Fruit fly (Drosophila melanogaster) whole organism, wandering third instar larva: ENCODE data around the gene HDAC6.

ENCODE experiments used
- CG9705 ChIP-seq: fragments of 200-800 bp; sonication (Bioruptor generic); optimal IDR thresholded peaks from 2 replicates; lab custom pipeline; 2018; ENCODE audit warnings: missing biosample characterization, mild to moderate bottlenecking, missing genetic modification characterization
- CrebA ChIP-seq: fragments of 200-800 bp; sonication (Bioruptor generic); optimal IDR thresholded peaks from 2 replicates; lab custom pipeline; 2016; ENCODE audit warnings: missing biosample characterization, mild to moderate bottlenecking, missing genetic modification characterization, borderline replicate concordance
- Jra ChIP-seq: sonication (Bioruptor generic); optimal IDR thresholded peaks from 2 replicates; lab custom pipeline; 2016; ENCODE audit warnings: missing biosample characterization, missing genetic modification characterization
- Rel ChIP-seq, 2 experiments: fragments of 200-800 bp; sonication (Bioruptor generic) in 1 of 2; optimal IDR thresholded peaks; 2 replicates in 1 of 2; 3 replicates in 1 of 2; lab custom pipeline; 2016 to 2019; ENCODE audit warnings: mild to moderate bottlenecking in 2 of 2, missing biosample characterization in 2 of 2, missing genetic modification characterization in 2 of 2, moderate library complexity in 1 of 2
- br ChIP-seq: fragments of 200-800 bp; sonication (Bioruptor generic); optimal IDR thresholded peaks from 2 replicates; lab custom pipeline; 2016; ENCODE audit warnings: missing biosample characterization, missing genetic modification characterization
- dmrt93B ChIP-seq: fragments of 200-800 bp; sonication (Bioruptor generic); optimal IDR thresholded peaks from 2 replicates; lab custom pipeline; 2018; ENCODE audit warnings: missing biosample characterization, mild to moderate bottlenecking, missing genetic modification characterization
- jim ChIP-seq: fragments of 175-275, 200-325 bp; sonication (Bioruptor generic); optimal IDR thresholded peaks from 2 replicates; lab custom pipeline; 2016; ENCODE audit warnings: missing biosample characterization, mild to moderate bottlenecking, missing genetic modification characterization
- pan ChIP-seq: fragments of >200 bp; optimal IDR thresholded peaks from 2 replicates; lab custom pipeline; 2017
- psq ChIP-seq: fragments of 200-800 bp; sonication (Bioruptor generic); optimal IDR thresholded peaks from 3 replicates; lab custom pipeline; 2017; ENCODE audit warnings: missing biosample characterization, mild to moderate bottlenecking, missing genetic modification characterization, moderate library complexity
- rgr ChIP-seq: fragments of 200-800 bp; sonication (Bioruptor generic); optimal IDR thresholded peaks from 3 replicates; lab custom pipeline; 2016; ENCODE audit warnings: missing biosample characterization, mild to moderate bottlenecking, missing genetic modification characterization
- sv ChIP-seq: fragments of 200-800 bp; sonication (Bioruptor generic); optimal IDR thresholded peaks from 3 replicates; lab custom pipeline; 2016; ENCODE audit warnings: missing biosample characterization, missing genetic modification characterization
- tai ChIP-seq: sonication (Bioruptor generic); optimal IDR thresholded peaks from 2 replicates; lab custom pipeline; 2016; ENCODE audit warnings: missing biosample characterization, missing genetic modification characterization
- usp ChIP-seq: fragments of >200 bp; optimal IDR thresholded peaks from 2 replicates; lab custom pipeline; 2017; ENCODE audit warnings: missing biosample characterization, missing genetic modification characterization

DNA sequence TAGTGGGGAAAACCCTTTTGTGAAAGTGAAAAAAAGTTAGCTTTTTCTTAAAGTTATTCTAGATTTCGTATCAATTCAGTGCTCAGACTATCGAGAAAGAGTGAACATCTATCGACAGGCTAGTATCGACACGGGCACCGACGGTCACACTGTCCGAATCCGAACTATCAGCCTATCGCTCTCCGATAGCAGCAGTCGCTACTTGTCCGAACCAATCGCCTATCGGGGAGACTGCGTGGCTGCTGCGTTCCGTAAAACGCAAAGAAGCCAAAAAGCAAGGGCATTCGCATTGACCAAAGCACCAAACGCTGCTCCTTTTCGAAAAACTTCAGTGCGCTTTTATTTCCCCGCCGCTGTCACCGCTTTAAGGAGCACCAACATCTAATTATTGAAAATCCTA lies 13.8 kb upstream of the HDAC6 start, which contains the start of gene Top1:
- TF ChIP-seq Rel (GFP tag; optimal IDR thresholded peaks at IDR 0.05; lab: Kevin White, UChicago), result no peak
- peak; percentile 34 for TF ChIP-seq Rel (tag; optimal IDR thresholded peaks at IDR 0.05; lab: Kevin White, UChicago)
- TF ChIP-seq tai (GFP tag; lab: Kevin White, UChicago), result no peak
- TF ChIP-seq usp (GFP tag; lab: Kevin White, UChicago), result no peak
- TF ChIP-seq rgr (GFP tag; lab: Kevin White, UChicago), result peak; percentile 49
- TF ChIP-seq sv (GFP tag; lab: Kevin White, UChicago), result no peak
- TF ChIP-seq jim (GFP tag; lab: Kevin White, UChicago), result no peak
- TF ChIP-seq psq, result no peak
- TF ChIP-seq pan (lab: Kevin White, UChicago), result no peak
- TF ChIP-seq CrebA (GFP tag; lab: Kevin White, UChicago), result no peak
- no peak for TF ChIP-seq Jra
- no peak for TF ChIP-seq dmrt93B (GFP tag; lab: Kevin White, UChicago)
- TF ChIP-seq CG9705, result no peak
- TF ChIP-seq br (GFP tag; lab: Kevin White, UChicago), result peak; percentile 7
